Fruit fly (Drosophila melanogaster) whole organism, embryonic: ENCODE measurements around the gene Spn27A.

Experiments
- B-H2 ChIP-seq: fragments of 200-800 bp; sonication (Bioruptor generic); optimal IDR thresholded peaks from 2 replicates; lab custom pipeline; 2018; ENCODE audit warnings: missing biosample characterization, mild to moderate bottlenecking, missing genetic modification characterization
- BEAF-32 ChIP-seq: fragments of 200-800 bp; sonication (Bioruptor generic); optimal IDR thresholded peaks from 3 replicates; lab custom pipeline; 2017; ENCODE audit warnings: missing biosample characterization, missing genetic modification characterization, mild to moderate bottlenecking, moderate library complexity, missing genetic modification reagents
- CG11560 ChIP-seq: fragments of 200-800 bp; sonication (Bioruptor generic); IDR thresholded peaks from 3 replicates; pipeline ENCODE4 v1.3.6; 2022; ENCODE audit warnings: missing biosample characterization, missing genetic modification characterization
- CG1233 ChIP-seq: fragments of 200-800 bp; sonication (Bioruptor generic); optimal IDR thresholded peaks from 4 replicates; lab custom pipeline; 2018; ENCODE audit warnings: missing biosample characterization, mild to moderate bottlenecking, missing genetic modification characterization
- CG1603 ChIP-seq: fragments of 200-800 bp; sonication (Bioruptor generic); optimal IDR thresholded peaks from 2 replicates; lab custom pipeline; 2019; ENCODE audit warnings: missing biosample characterization, mild to moderate bottlenecking, missing genetic modification characterization, moderate library complexity
- CG16813 ChIP-seq: fragments of 200-800 bp; sonication (Bioruptor generic); IDR thresholded peaks from 3 replicates; pipeline ENCODE4 v1.3.6; 2022; ENCODE audit warnings: missing biosample characterization, missing genetic modification characterization; ENCODE audit not compliant: partially characterized antibody
- CG17359 ChIP-seq: fragments of 200-800 bp; sonication (Bioruptor generic); optimal IDR thresholded peaks from 3 replicates; lab custom pipeline; 2018; ENCODE audit warnings: missing biosample characterization, mild to moderate bottlenecking, missing genetic modification characterization, moderate library complexity
- CG17802 ChIP-seq: fragments of 200-800 bp; sonication (Bioruptor generic); optimal IDR thresholded peaks from 2 replicates; lab custom pipeline; 2018; ENCODE audit warnings: missing biosample characterization, mild to moderate bottlenecking, missing genetic modification characterization, moderate library complexity
- CG32767 ChIP-seq: fragments of 200-800 bp; sonication (Bioruptor generic); IDR thresholded peaks from 2 replicates; pipeline ENCODE4 v1.3.6; 2022; ENCODE audit warnings: missing biosample characterization, missing genetic modification characterization
- CG34224 ChIP-seq: fragments of 200-800 bp; sonication (Bioruptor generic); IDR thresholded peaks from 3 replicates; pipeline ENCODE4 v1.3.6; 2022; ENCODE audit warnings: missing biosample characterization, missing genetic modification characterization; ENCODE audit not compliant: partially characterized antibody
- CG6791 ChIP-seq: fragments of 200-800 bp; sonication (Bioruptor generic); IDR thresholded peaks from 3 replicates; pipeline ENCODE4 v1.3.6; 2022; ENCODE audit warnings: missing biosample characterization, missing genetic modification characterization; ENCODE audit not compliant: partially characterized antibody
- CG7372 ChIP-seq: fragments of 200-800 bp; sonication (Bioruptor generic); IDR thresholded peaks from 2 replicates; pipeline ENCODE4 v1.3.6; 2022; ENCODE audit warnings: missing biosample characterization, missing genetic modification characterization
- CG8765 ChIP-seq: fragments of 200-800 bp; sonication (Bioruptor generic); IDR thresholded peaks from 2 replicates; pipeline ENCODE4 v1.3.6; 2022; ENCODE audit warnings: missing biosample characterization, missing genetic modification characterization
- CG9437 ChIP-seq: fragments of 200-800 bp; sonication (Bioruptor generic); optimal IDR thresholded peaks from 2 replicates; lab custom pipeline; 2018; ENCODE audit warnings: missing biosample characterization, mild to moderate bottlenecking, missing genetic modification characterization
- CG9727 ChIP-seq: fragments of 200-800 bp; sonication (Bioruptor generic); optimal IDR thresholded peaks from 3 replicates; lab custom pipeline; 2017; ENCODE audit warnings: missing biosample characterization, mild to moderate bottlenecking, missing genetic modification characterization
- CHES-1-like ChIP-seq: fragments of 200-800 bp; sonication (Bioruptor generic); optimal IDR thresholded peaks from 2 replicates; lab custom pipeline; 2016; ENCODE audit warnings: missing biosample characterization, missing genetic modification characterization
- D ChIP-seq, 2 experiments: fragments of 200-800 bp in 1 of 2; fragments of >200 bp in 1 of 2; sonication (Bioruptor generic) in 1 of 2; optimal IDR thresholded peaks; 2 replicates in 1 of 2; 3 replicates in 1 of 2; lab custom pipeline; 2017; ENCODE audit warnings: mild to moderate bottlenecking in 1 of 2, missing biosample characterization in 1 of 2, missing genetic modification characterization in 1 of 2, missing genetic modification reagents in 1 of 2
- E2f2 ChIP-seq: fragments of 200-800 bp; sonication (Bioruptor generic); IDR thresholded peaks from 2 replicates; pipeline ENCODE4 v1.3.6; 2022; ENCODE audit warnings: missing biosample characterization, missing genetic modification characterization
- ERR ChIP-seq: fragments of 200-800 bp; sonication (Bioruptor generic); optimal IDR thresholded peaks from 2 replicates; lab custom pipeline; 2016; ENCODE audit warnings: missing biosample characterization, missing genetic modification characterization
- Elba2 ChIP-seq: fragments of 200-800 bp; sonication (Bioruptor generic); optimal IDR thresholded peaks from 3 replicates; lab custom pipeline; 2016; ENCODE audit warnings: missing biosample characterization, missing genetic modification characterization
- GATAe ChIP-seq: fragments of 200-800 bp; sonication (Bioruptor generic); conservative IDR thresholded peaks from 2 replicates; pipeline ENCODE4 v1.3.6; 2022; ENCODE audit warnings: missing biosample characterization, missing genetic modification characterization
- H2.0 ChIP-seq: fragments of 200-800 bp; sonication (Bioruptor generic); IDR thresholded peaks from 2 replicates; pipeline ENCODE4 v1.3.6; 2022; ENCODE audit warnings: missing biosample characterization, missing genetic modification characterization
- HLH4C ChIP-seq: fragments of 200-800 bp; sonication (Bioruptor generic); IDR thresholded peaks from 3 replicates; pipeline ENCODE4 v1.3.6; 2022; ENCODE audit warnings: missing biosample characterization, missing genetic modification characterization; ENCODE audit not compliant: partially characterized antibody
- HmgZ ChIP-seq: fragments of 200-800 bp; sonication (Bioruptor generic); optimal IDR thresholded peaks from 2 replicates; lab custom pipeline; 2018; ENCODE audit warnings: missing biosample characterization, mild to moderate bottlenecking, missing genetic modification characterization
- Hr39 ChIP-seq: fragments of >200 bp; optimal IDR thresholded peaks from 2 replicates; lab custom pipeline; 2017
- MBD-R2 ChIP-seq: fragments of 200-800 bp; sonication (Bioruptor generic); IDR thresholded peaks from 2 replicates; pipeline ENCODE4 v1.3.6; 2022; ENCODE audit warnings: missing biosample characterization, missing genetic modification characterization
- Pdp1 ChIP-seq, 2 experiments: fragments of 200-800 bp; sonication (Bioruptor generic); optimal IDR thresholded peaks; 3 replicates each; lab custom pipeline; 2016; ENCODE audit warnings: missing biosample characterization in 2 of 2, missing genetic modification characterization in 2 of 2, mild to moderate bottlenecking in 1 of 2, moderate library complexity in 1 of 2
- Ptx1 ChIP-seq: fragments of 200-800 bp; sonication (Bioruptor generic); IDR thresholded peaks from 2 replicates; pipeline ENCODE4 v1.3.6; 2022; ENCODE audit warnings: missing biosample characterization, missing genetic modification characterization
- Sox102F ChIP-seq: fragments of 200-800 bp; sonication (Bioruptor generic); optimal IDR thresholded peaks from 2 replicates; lab custom pipeline; 2018; ENCODE audit warnings: missing biosample characterization, mild to moderate bottlenecking, missing genetic modification characterization, moderate library complexity
- Xrp1 ChIP-seq: fragments of 200-800 bp; sonication (Bioruptor generic); IDR thresholded peaks from 2 replicates; pipeline ENCODE4 v1.3.6; 2022; ENCODE audit warnings: missing biosample characterization, missing genetic modification characterization
- ac ChIP-seq: fragments of 200-800 bp; sonication (Bioruptor generic); optimal IDR thresholded peaks from 3 replicates; lab custom pipeline; 2017; ENCODE audit warnings: missing biosample characterization, mild to moderate bottlenecking, missing genetic modification characterization
- ato ChIP-seq: fragments of 200-800 bp; sonication (Bioruptor generic); IDR thresholded peaks from 2 replicates; pipeline ENCODE4 v1.3.6; 2022; ENCODE audit warnings: missing biosample characterization, missing genetic modification characterization; ENCODE audit not compliant: partially characterized antibody
- bcd ChIP-seq: fragments of 200-800 bp; sonication (Bioruptor generic); optimal IDR thresholded peaks from 2 replicates; lab custom pipeline; 2017; ENCODE audit warnings: missing biosample characterization, mild to moderate bottlenecking, missing genetic modification characterization
- chm ChIP-seq: fragments of 200-800 bp; sonication (Bioruptor generic); IDR thresholded peaks from 2 replicates; pipeline ENCODE4 v1.3.6; 2022; ENCODE audit warnings: missing biosample characterization, missing genetic modification characterization
- ci ChIP-seq: fragments of 200-800 bp; sonication (Bioruptor generic); IDR thresholded peaks from 3 replicates; pipeline ENCODE4 v1.3.6; 2022; ENCODE audit warnings: missing biosample characterization, missing genetic modification characterization
- cwo ChIP-seq: fragments of 200-800 bp; sonication (Bioruptor generic); optimal IDR thresholded peaks from 3 replicates; lab custom pipeline; 2017; ENCODE audit warnings: missing biosample characterization, missing genetic modification characterization, mild to moderate bottlenecking, moderate library complexity, missing genetic modification reagents
- disco-r ChIP-seq: fragments of 200-800 bp; sonication (Bioruptor generic); optimal IDR thresholded peaks from 2 replicates; lab custom pipeline; 2016; ENCODE audit warnings: missing biosample characterization, missing genetic modification characterization
- h ChIP-seq: fragments of >200 bp; optimal IDR thresholded peaks from 2 replicates; lab custom pipeline; 2017
- hbn ChIP-seq: fragments of 200-800 bp; sonication (Bioruptor generic); IDR thresholded peaks from 2 replicates; pipeline ENCODE4 v1.3.6; 2022; ENCODE audit warnings: missing biosample characterization, missing genetic modification characterization; ENCODE audit not compliant: partially characterized antibody
- ken ChIP-seq: fragments of 200-800 bp; sonication (Bioruptor generic); IDR thresholded peaks from 3 replicates; pipeline ENCODE4 v1.3.6; 2022; ENCODE audit warnings: missing biosample characterization, missing genetic modification characterization
- lbe ChIP-seq: fragments of 200-800 bp; sonication (Bioruptor generic); optimal IDR thresholded peaks from 2 replicates; lab custom pipeline; 2016; ENCODE audit warnings: missing biosample characterization, mild to moderate bottlenecking, missing genetic modification characterization
- nom ChIP-seq: fragments of 200-800 bp; sonication (Bioruptor generic); optimal IDR thresholded peaks from 2 replicates; lab custom pipeline; 2017; ENCODE audit warnings: missing biosample characterization, missing genetic modification characterization, mild to moderate bottlenecking, moderate library complexity, missing genetic modification reagents
- pfk ChIP-seq: fragments of 200-800 bp; sonication (Bioruptor generic); optimal IDR thresholded peaks from 2 replicates; lab custom pipeline; 2018; ENCODE audit warnings: missing biosample characterization, mild to moderate bottlenecking, missing genetic modification characterization, moderate library complexity
- phol ChIP-seq: fragments of 200-800 bp; sonication (Bioruptor generic); optimal IDR thresholded peaks from 3 replicates; lab custom pipeline; 2018; ENCODE audit warnings: missing biosample characterization, mild to moderate bottlenecking, missing genetic modification characterization, moderate library complexity
- ranshi ChIP-seq: fragments of 200-800 bp; sonication (Bioruptor generic); IDR thresholded peaks from 2 replicates; pipeline ENCODE4 v1.3.6; 2022; ENCODE audit warnings: missing biosample characterization, missing genetic modification characterization
- shn ChIP-seq: fragments of 200-800 bp; sonication (Bioruptor generic); optimal IDR thresholded peaks from 3 replicates; lab custom pipeline; 2016; ENCODE audit warnings: missing biosample characterization, missing genetic modification characterization
- slbo ChIP-seq: fragments of 200-800 bp; sonication (Bioruptor generic); IDR thresholded peaks from 2 replicates; pipeline ENCODE4 v1.3.6; 2022; ENCODE audit warnings: missing biosample characterization, missing genetic modification characterization
- trh ChIP-seq: fragments of 200-800 bp; sonication (Bioruptor generic); optimal IDR thresholded peaks from 2 replicates; lab custom pipeline; 2016; ENCODE audit warnings: missing biosample characterization, missing genetic modification characterization

The Spn27A gene

dm6 chr2L:6667719-6668325 lies 5.3 kb downstream of the Spn27A start, which contains the start of gene Galt (continued):
- peak; percentile 19 for TF ChIP-seq HmgZ (tag; lab: Kevin White, UChicago)
- TF ChIP-seq Ptx1 (GFP tag; lab: Robert Waterston, UW) = no peak
- peak; percentile 23; the same call in 1 of the 2 replicates for TF ChIP-seq ato (GFP tag; lab: Robert Waterston, UW)
- peak; percentile 84 for TF ChIP-seq CG34224 (GFP tag; lab: Robert Waterston, UW)
- TF ChIP-seq disco-r (GFP tag; lab: Kevin White, UChicago) = no peak
- peak; percentile 31 for TF ChIP-seq ERR (GFP tag; lab: Kevin White, UChicago)
- no peak for TF ChIP-seq CG8765
- TF ChIP-seq HLH4C (GFP tag; lab: Robert Waterston, UW) = peak; percentile 94
- peak; percentile 16; the same call in 1 of the 2 replicates for TF ChIP-seq chm
- TF ChIP-seq D (optimal IDR thresholded peaks at IDR 0.05; lab: Kevin White, UChicago) = no peak
- peak; percentile 27 for TF ChIP-seq D (GFP tag; optimal IDR thresholded peaks at IDR 0.05; lab: Kevin White, UChicago)
- TF ChIP-seq nom (GFP tag; lab: Kevin White, UChicago) = peak; percentile 47
- TF ChIP-seq CG11560 (tag; lab: Robert Waterston, UW) = no peak
- TF ChIP-seq B-H2 (GFP tag; lab: Kevin White, UChicago) = peak; percentile 44
- no peak for TF ChIP-seq CHES-1-like (GFP tag; lab: Kevin White, UChicago)
- TF ChIP-seq CG6791 = peak; percentile 70; the same call in 2 of the 3 replicates
- no peak for TF ChIP-seq ken (GFP tag; lab: Robert Waterston, UW)
- peak; percentile 45 for TF ChIP-seq BEAF-32 (GFP tag; lab: Kevin White, UChicago)
- TF ChIP-seq h (lab: Kevin White, UChicago) = no peak
- TF ChIP-seq pfk (GFP tag; lab: Kevin White, UChicago) = peak; percentile 37
- TF ChIP-seq cwo (GFP tag; lab: Kevin White, UChicago) = peak; percentile 38
- peak; percentile 52; the same call in 1 of the 2 replicates for TF ChIP-seq slbo (GFP tag; lab: Robert Waterston, UW)
- TF ChIP-seq GATAe = peak; percentile 57; the same call in 1 of the 2 replicates
- TF ChIP-seq Elba2 (GFP tag; lab: Kevin White, UChicago) = no peak
- TF ChIP-seq CG9727 (GFP tag; lab: Kevin White, UChicago) = peak; percentile 51
- peak; percentile 70; the same call in 1 of the 3 replicates for TF ChIP-seq ci (GFP tag; lab: Robert Waterston, UW)
- no peak for TF ChIP-seq Hr39 (lab: Kevin White, UChicago)
- no peak for TF ChIP-seq CG7372 (GFP tag; lab: Robert Waterston, UW)
- TF ChIP-seq trh (GFP tag; lab: Kevin White, UChicago) = no peak
- no peak for TF ChIP-seq CG17802
- TF ChIP-seq bcd (GFP tag; lab: Kevin White, UChicago) = peak; percentile 13
- peak; percentile 37; the same call in 1 of the 2 replicates for TF ChIP-seq H2.0 (GFP tag; lab: Robert Waterston, UW)
- peak; percentile 46 for TF ChIP-seq CG1233
- TF ChIP-seq shn = no peak
- TF ChIP-seq hbn (GFP tag; lab: Robert Waterston, UW) = peak; percentile 37; the same call in 1 of the 2 replicates
- peak; percentile 26 for TF ChIP-seq Sox102F
- peak; percentile 36; the same call in 1 of the 2 replicates for TF ChIP-seq E2f2 (GFP tag; lab: Robert Waterston, UW)
- no peak for TF ChIP-seq CG1603 (tag; lab: Kevin White, UChicago)
- TF ChIP-seq lbe (GFP tag; lab: Kevin White, UChicago) = peak; percentile 19
- 0 out of 2 replicates have a peak, but pooled peaks have one; percentile 21 for TF ChIP-seq CG32767 (GFP tag; lab: Robert Waterston, UW)
- peak; percentile 82 for TF ChIP-seq CG16813 (GFP tag; lab: Robert Waterston, UW)
- peak; percentile 35; the same call in 1 of the 2 replicates for TF ChIP-seq ranshi (GFP tag; lab: Robert Waterston, UW)
- no peak for TF ChIP-seq ac (GFP tag; lab: Kevin White, UChicago)
- peak; percentile 19 for TF ChIP-seq CG17359
- peak; percentile 52 for TF ChIP-seq Xrp1 (GFP tag; lab: Robert Waterston, UW)
- TF ChIP-seq CG9437 (GFP tag; lab: Kevin White, UChicago) = peak; percentile 50
- peak; percentile 40 for TF ChIP-seq phol (tag; lab: Kevin White, UChicago)
- peak; percentile 74 for TF ChIP-seq MBD-R2 (GFP tag; lab: Robert Waterston, UW)
- TF ChIP-seq Pdp1 (GFP tag; optimal IDR thresholded peaks at IDR 0.05; lab: Kevin White, UChicago) = peak in 1 of 2 experiments; percentile 25
